Worm (Caenorhabditis elegans): ENCODE data around the gene ckb-3.
A peak's percentile ranks its signal among the peaks of the same experiment; 100 is the strongest.

The ckb-3 gene

DNA sequence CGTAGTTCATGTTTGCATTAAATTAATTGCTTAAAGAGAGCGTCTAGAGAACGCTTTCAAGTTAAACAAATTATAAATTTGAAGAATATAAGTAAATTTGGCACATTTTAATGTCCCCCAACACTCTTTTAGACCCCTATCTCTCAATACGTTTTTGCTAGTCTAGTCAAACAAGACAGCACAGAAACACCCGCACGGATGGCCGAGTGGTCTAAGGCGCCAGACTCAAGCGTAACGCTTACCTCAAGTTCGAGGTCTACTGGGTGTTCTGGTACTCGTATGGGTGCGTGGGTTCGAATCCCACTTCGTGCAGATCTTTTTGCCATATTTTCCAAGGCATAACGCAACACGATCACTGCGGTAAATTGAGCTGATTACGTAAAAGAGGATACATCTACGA is 8.4 kb upstream of the ckb-3 start (continued):
- TF ChIP-seq xbp-1 (tag; optimal IDR thresholded peaks at IDR 0.05), result peak; percentile 3
- TF ChIP-seq snpc-4 (tag; optimal IDR thresholded peaks at IDR 0.05), result no peak
- TF ChIP-seq rnt-1 (tag; optimal IDR thresholded peaks at IDR 0.05), result peak; percentile 48
- no peak for TF ChIP-seq irx-1 (tag; optimal IDR thresholded peaks at IDR 0.05)
- TF ChIP-seq nhr-19 (GFP tag; conservative IDR thresholded peaks at IDR 0.05), result peak; percentile 28

DNA sequence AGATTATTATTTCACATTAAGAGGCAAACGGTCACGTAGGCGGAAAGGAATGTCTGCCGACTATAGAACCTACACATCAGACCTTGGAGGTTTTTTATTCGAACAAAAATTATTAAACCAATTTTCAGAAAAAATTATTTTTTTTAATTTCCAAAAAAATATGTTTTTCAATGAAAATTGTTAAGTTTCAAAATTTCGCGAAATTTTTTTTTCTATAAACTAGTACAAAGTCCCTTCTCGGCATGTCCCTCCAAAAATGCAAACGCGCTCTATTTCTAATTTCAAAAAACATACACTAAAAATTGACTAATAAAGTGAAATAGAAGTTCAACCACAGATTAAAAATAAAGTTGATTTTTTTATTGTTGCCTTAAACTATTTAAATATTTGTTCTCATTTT is 5.7 kb upstream of the ckb-3 start, which contains the start of gene ckb-1:
ckb-1 (plus strand) TSS at position 301 of the 400 bp plus-strand sequence.
- no peak for TF ChIP-seq vab-15 (tag; optimal IDR thresholded peaks at IDR 0.05)
- no peak for TF ChIP-seq ces-1 (GFP tag; optimal IDR thresholded peaks at IDR 0.05)
- TF ChIP-seq dpl-1 (GFP tag; optimal IDR thresholded peaks at IDR 0.05), result peak in 1 of 3 experiments; percentile 24
- TF ChIP-seq lsy-2 (tag; optimal IDR thresholded peaks at IDR 0.05), result peak; percentile 0 to 32
- no peak for TF ChIP-seq nhr-20 (tag; optimal IDR thresholded peaks at IDR 0.05)
- TF ChIP-seq rnt-1 (tag; optimal IDR thresholded peaks at IDR 0.05), result no peak
- peak in 1 of 2 experiments; percentile 18 for TF ChIP-seq lin-35 (GFP tag; optimal IDR thresholded peaks at IDR 0.05)

DNA sequence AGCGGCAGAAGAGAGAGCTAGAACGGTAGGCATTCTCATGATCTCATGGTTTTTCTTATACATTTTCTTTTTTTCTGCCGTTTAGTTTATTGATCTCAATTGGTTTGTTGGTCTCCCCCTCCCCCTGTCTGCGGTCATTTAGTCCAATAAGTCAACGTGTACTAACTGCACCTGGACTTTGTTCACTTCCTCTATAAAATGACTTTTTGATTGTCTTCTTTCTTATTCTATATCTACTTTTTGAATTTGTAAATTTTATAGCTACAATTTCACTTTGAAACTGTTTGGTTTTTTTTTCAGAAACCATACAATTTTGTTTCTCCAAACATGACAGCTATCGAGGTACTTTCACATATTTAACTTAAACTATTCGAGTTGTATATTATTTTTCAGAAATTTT is 3.0 kb upstream of the ckb-3 start, which contains the start of gene ckb-2:
ckb-2 (plus strand) TSS at position 301 of the 400 bp plus-strand sequence.
- TF ChIP-seq xbp-1 (tag; optimal IDR thresholded peaks at IDR 0.05), result peak; percentile 71
- no peak for TF ChIP-seq C04F5.9 (tag; optimal IDR thresholded peaks at IDR 0.05)
- no peak for TF ChIP-seq lsy-2 (tag; optimal IDR thresholded peaks at IDR 0.05)
- no peak for TF ChIP-seq nhr-85 (tag)
- no peak for TF ChIP-seq fos-1 (tag; optimal IDR thresholded peaks at IDR 0.05)
- no peak for TF ChIP-seq hlh-17 (GFP tag; optimal IDR thresholded peaks at IDR 0.05; ENCODE audit: borderline replicate concordance)

DNA sequence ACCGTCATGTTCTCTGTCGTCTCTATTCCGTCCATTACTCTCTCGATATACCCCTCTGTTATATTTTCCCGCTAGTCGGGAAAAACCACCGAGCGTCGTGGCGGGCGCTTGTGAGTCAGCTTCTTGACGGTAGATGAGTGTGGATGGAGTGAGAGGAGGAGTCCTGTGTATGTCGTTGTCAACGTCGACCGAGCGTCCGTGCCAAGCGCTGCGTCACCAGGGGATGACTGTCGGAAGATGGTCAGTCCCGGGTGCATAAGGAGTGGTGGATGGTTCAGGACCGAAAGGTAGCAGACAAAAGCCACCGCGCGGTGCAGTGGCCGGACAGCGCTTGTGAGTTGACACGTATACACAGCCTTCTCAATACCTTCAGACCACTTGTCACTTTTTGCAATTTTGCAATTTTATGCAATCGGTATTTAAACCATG is 1.3 kb upstream of the ckb-3 start:
- TF ChIP-seq swsn-7 (tag; optimal IDR thresholded peaks at IDR 0.05) (peak; percentile 21), dsc-1 (tag; optimal IDR thresholded peaks at IDR 0.05) (peak; percentile 44), nhr-90 (tag; optimal IDR thresholded peaks at IDR 0.05; ENCODE audit: poor library complexity) (peak; percentile 37), nhr-47 (tag; optimal IDR thresholded peaks at IDR 0.05) (peak; percentile 51), tbx-2 (tag; optimal IDR thresholded peaks at IDR 0.05) (peak; percentile 24), lsy-2 (tag; optimal IDR thresholded peaks at IDR 0.05) (peak in 1 of 2 experiments; percentile 57), xbp-1 (tag; optimal IDR thresholded peaks at IDR 0.05) (peak; percentile 28), nhr-19 (GFP tag; conservative IDR thresholded peaks at IDR 0.05) (peak; percentile 68), snu-23 (GFP tag; optimal IDR thresholded peaks at IDR 0.05) (peak; percentile 45), lin-35 (GFP tag; optimal IDR thresholded peaks at IDR 0.05) (peak in 1 of 2 experiments; percentile 26), nhr-20 (tag; optimal IDR thresholded peaks at IDR 0.05) (peak; percentile 36), aly-2 (tag; optimal IDR thresholded peaks at IDR 0.05) (peak; percentile 35), jun-1 (tag; optimal IDR thresholded peaks at IDR 0.05) (peak; percentile 17), efl-1 (optimal IDR thresholded peaks at IDR 0.05) (peak in 1 of 2 experiments; percentile 9), efl-1 (GFP tag; optimal IDR thresholded peaks at IDR 0.05 in 1 of 2) (peak in 1 of 2 experiments; percentile 70), nhr-71 (tag; optimal IDR thresholded peaks at IDR 0.05) (peak; percentile 61), lir-3 (tag; optimal IDR thresholded peaks at IDR 0.05; ENCODE audit: poor library complexity) (peak; percentile 27), mdl-1 (tag; optimal IDR thresholded peaks at IDR 0.05) (peak in 1 of 2 experiments; percentile 14), C16A3.4 (tag; optimal IDR thresholded peaks at IDR 0.05) (peak; percentile 13)

DNA sequence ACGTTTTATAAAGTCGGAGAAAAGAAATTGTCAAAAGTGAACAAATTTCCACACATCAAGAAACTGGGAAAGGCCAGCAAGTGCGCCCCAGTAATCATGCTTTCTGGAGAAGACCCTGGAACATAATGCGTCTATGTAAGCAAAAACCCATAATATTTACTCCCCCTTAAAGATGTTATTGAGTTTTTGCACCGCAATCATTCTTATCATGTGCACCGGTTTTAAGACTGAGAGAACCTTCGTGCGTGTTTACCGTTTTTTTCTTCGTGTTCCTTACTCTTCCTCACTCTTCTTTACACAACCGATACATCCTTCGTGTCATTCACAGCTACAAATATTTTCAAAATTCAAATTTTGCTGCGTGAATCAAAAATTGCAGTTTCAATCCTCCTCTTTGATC is 2.2 kb downstream of the ckb-3 start:
- TF ChIP-seq C34B4.2 (tag; optimal IDR thresholded peaks at IDR 0.05) (no peak), isw-1 (GFP tag; IDR thresholded peaks at IDR 0.05) (no peak)

DNA sequence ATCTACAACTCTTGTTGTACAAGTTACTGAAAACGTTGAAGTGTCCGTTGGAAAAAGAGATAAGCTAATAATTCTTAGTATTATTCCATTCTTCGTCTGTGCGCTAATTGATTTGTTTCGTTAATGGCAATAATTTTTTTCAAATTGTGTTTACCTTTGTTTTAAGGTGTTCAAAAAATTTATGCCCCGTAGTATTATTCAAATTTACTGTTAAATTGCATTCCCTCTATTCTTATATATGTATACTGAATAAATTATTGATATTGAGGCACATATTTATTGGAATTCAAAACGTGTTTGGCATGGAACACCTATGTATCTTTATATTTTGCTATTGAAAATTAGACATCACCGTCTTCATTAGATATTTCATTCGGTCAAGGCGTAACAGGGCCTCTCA is 4.2 kb downstream of the ckb-3 start, which contains the start of gene pals-26:
pals-26 (plus strand) TSS at position 301 of the 400 bp plus-strand sequence.
- no peak for TF ChIP-seq egl-27 (tag; optimal IDR thresholded peaks at IDR 0.05)

Measured in whole organism, L1 larva.